Worm (Caenorhabditis elegans): ENCODE data around the gene oig-5.
A peak's percentile ranks its signal among the peaks of the same experiment; 100 is the strongest.

oig-5 gene

DNA sequence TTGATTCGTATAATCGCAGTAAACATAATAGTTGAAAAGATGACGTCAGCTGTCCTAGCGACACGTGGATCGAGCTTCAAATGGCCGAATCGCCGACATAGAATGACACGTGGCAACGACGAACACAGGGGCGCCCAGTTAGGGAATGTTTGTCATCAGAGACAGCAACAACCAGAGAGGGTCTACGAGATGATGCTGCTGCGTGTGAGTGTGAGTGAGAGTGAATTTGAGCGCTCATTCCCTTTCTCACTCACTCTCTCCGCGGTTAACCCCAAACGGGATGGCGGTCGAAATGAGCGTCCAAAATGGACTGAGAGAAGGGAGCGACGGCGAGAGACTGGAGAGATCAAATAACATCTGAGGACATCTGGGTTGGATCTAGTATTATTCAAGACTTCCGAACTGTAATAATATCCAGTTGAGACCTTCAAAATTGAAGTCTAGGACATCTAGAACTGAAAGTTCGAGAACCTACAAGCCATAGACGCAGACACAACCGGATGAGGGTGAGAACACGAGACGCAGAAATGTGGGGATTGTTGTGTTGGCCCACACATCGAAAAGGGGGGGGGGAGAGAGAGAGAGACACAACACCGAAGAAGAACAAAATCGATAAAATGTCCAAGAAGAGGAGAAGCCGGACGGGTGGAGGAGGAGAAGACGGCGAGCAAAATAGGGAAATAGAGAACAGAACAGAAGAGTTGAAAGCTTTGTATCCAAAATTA is 12.9 kb upstream of the oig-5 start:
- TF ChIP-seq unc-120 (tag; optimal IDR thresholded peaks at IDR 0.05; ENCODE audit: poor library complexity, severe bottlenecking) (peak; percentile 43), bed-3 (GFP tag; optimal IDR thresholded peaks at IDR 0.05) (no peak), ceh-43 (GFP tag; optimal IDR thresholded peaks at IDR 0.05) (peak; percentile 14), nhr-76 (tag; optimal IDR thresholded peaks at IDR 0.05) (no peak), lin-32 (GFP tag; optimal IDR thresholded peaks at IDR 0.05) (no peak), cnd-1 (tag; optimal IDR thresholded peaks at IDR 0.05) (no peak), pha-4 (tag; optimal IDR thresholded peaks at IDR 0.05) (no peak), ceh-83 (GFP tag; optimal IDR thresholded peaks at IDR 0.05) (no peak), elt-3 (tag; optimal IDR thresholded peaks at IDR 0.05) (no peak), ham-2 (GFP tag; optimal IDR thresholded peaks at IDR 0.05) (peak; percentile 48), snpc-4 (tag; optimal IDR thresholded peaks at IDR 0.05) (no peak), nhr-2 (tag; optimal IDR thresholded peaks at IDR 0.05) (no peak), nhr-237 (tag; optimal IDR thresholded peaks at IDR 0.05) (peak; percentile 1), drap-1 (GFP tag; optimal IDR thresholded peaks at IDR 0.05) (no peak), ztf-11 (tag; optimal IDR thresholded peaks at IDR 0.05) (peak; percentile 14), ces-1 (GFP tag; optimal IDR thresholded peaks at IDR 0.05) (peak; percentile 51), mep-1 (tag; optimal IDR thresholded peaks at IDR 0.05) (peak; percentile 6), lin-13 (tag; optimal IDR thresholded peaks at IDR 0.05) (peak; percentile 13), ceh-39 (tag; optimal IDR thresholded peaks at IDR 0.05) (peak; percentile 75), flh-1 (GFP tag; optimal IDR thresholded peaks at IDR 0.05) (no peak), lsy-2 (tag; optimal IDR thresholded peaks at IDR 0.05) (peak; percentile 41), nhr-12 (tag; optimal IDR thresholded peaks at IDR 0.05) (no peak), blmp-1 (tag; optimal IDR thresholded peaks at IDR 0.05) (peak; percentile 94), sem-2 (GFP tag; optimal IDR thresholded peaks at IDR 0.05) (no peak), nhr-28 (tag; optimal IDR thresholded peaks at IDR 0.05) (no peak), M03D4.4 (tag; optimal IDR thresholded peaks at IDR 0.05) (no peak), unc-62 (GFP tag; optimal IDR thresholded peaks at IDR 0.05) (no peak), sptf-1 (tag; optimal IDR thresholded peaks at IDR 0.05) (peak; percentile 32), unc-39 (tag; optimal IDR thresholded peaks at IDR 0.05) (no peak), hlh-1 (tag; optimal IDR thresholded peaks at IDR 0.05) (no peak), elt-1 (tag; optimal IDR thresholded peaks at IDR 0.05; ENCODE audit: borderline replicate concordance, insufficient read depth) (no peak), mab-5 (tag; optimal IDR thresholded peaks at IDR 0.05) (no peak), tbx-8 (GFP tag; optimal IDR thresholded peaks at IDR 0.05) (no peak), zip-8 (tag; optimal IDR thresholded peaks at IDR 0.05) (no peak), mls-2 (tag; optimal IDR thresholded peaks at IDR 0.05) (peak; percentile 44)

ce11 chrIV:14795918-14796488 is 11.0 kb upstream of the oig-5 start, which contains the start of gene coq-3:
TSS of gene coq-3 (minus strand) at chrIV:14796324.
- no peak for TF ChIP-seq M03D4.4 (tag; optimal IDR thresholded peaks at IDR 0.05)
- no peak for TF ChIP-seq unc-39 (tag; optimal IDR thresholded peaks at IDR 0.05)
- no peak for TF ChIP-seq ztf-11 (tag; optimal IDR thresholded peaks at IDR 0.05)
- no peak for TF ChIP-seq nhr-2 (tag; optimal IDR thresholded peaks at IDR 0.05)
- TF ChIP-seq lin-32 (GFP tag; optimal IDR thresholded peaks at IDR 0.05) = no peak
- TF ChIP-seq mep-1 (tag; optimal IDR thresholded peaks at IDR 0.05) = no peak
- no peak for TF ChIP-seq tbx-8 (GFP tag; optimal IDR thresholded peaks at IDR 0.05)
- TF ChIP-seq lin-13 (tag; optimal IDR thresholded peaks at IDR 0.05) = no peak

ce11 chrIV:14797354-14797753 is 9.6 kb upstream of the oig-5 start, which contains the start of the genes Y57G11C.1147 and nuo-3:
TSS of gene Y57G11C.1147 (minus strand) at chrIV:14797514.
TSS of gene nuo-3 (minus strand) at chrIV:14797544.
- no peak for TF ChIP-seq lsy-2 (tag; optimal IDR thresholded peaks at IDR 0.05)
- TF ChIP-seq zip-8 (tag; optimal IDR thresholded peaks at IDR 0.05) = no peak
- TF ChIP-seq unc-62 (GFP tag; optimal IDR thresholded peaks at IDR 0.05) = no peak
- no peak for TF ChIP-seq unc-39 (tag; optimal IDR thresholded peaks at IDR 0.05)
- no peak for TF ChIP-seq ceh-39 (tag; optimal IDR thresholded peaks at IDR 0.05)
- no peak for TF ChIP-seq nhr-2 (tag; optimal IDR thresholded peaks at IDR 0.05)
- no peak for TF ChIP-seq snpc-4 (tag; optimal IDR thresholded peaks at IDR 0.05)

Data from whole organism, mixed stage, embryonic.